Worm (Caenorhabditis elegans) whole organism, young adult: ENCODE data around the gene ZK742.3.

Experiments used
- B0035.1 ChIP-seq: sonication (generic microtip); optimal IDR thresholded peaks from 2 replicates; lab custom pipeline; 2016; ENCODE audit warnings: missing genetic modification characterization, mild to moderate bottlenecking, missing compliant biosample characterization, missing genotype, missing genetic modification reagents
- B0336.3 ChIP-seq: fragments of 200-800 bp; sonication (Bioruptor generic); IDR thresholded peaks from 2 replicates; pipeline ENCODE4 v1.3.6; 2022; ENCODE audit warnings: missing genetic modification characterization, missing compliant biosample characterization
- C17E4.6 ChIP-seq: fragments of 200-800 bp; sonication (Bioruptor generic); IDR thresholded peaks from 2 replicates; pipeline ENCODE4 v1.3.6; 2022; ENCODE audit warnings: missing genetic modification reagents, missing genetic modification characterization, missing compliant biosample characterization
- F10E7.11 ChIP-seq: sonication (generic microtip); optimal IDR thresholded peaks from 2 replicates; lab custom pipeline; 2017; ENCODE audit warnings: mild to moderate bottlenecking, missing genetic modification characterization, moderate library complexity, missing compliant biosample characterization
- F37B4.10 ChIP-seq: fragments of 200-800 bp; sonication (Bioruptor generic); IDR thresholded peaks from 2 replicates; pipeline ENCODE4 v1.3.6; 2022; ENCODE audit warnings: missing genetic modification characterization, missing compliant biosample characterization
- F39B2.1 ChIP-seq: fragments of 200-800 bp; sonication (Bioruptor generic); IDR thresholded peaks from 2 replicates; pipeline ENCODE4 v1.3.6; 2022; ENCODE audit warnings: missing genetic modification reagents, missing genetic modification characterization, missing compliant biosample characterization
- F49E8.2 ChIP-seq: sonication (generic microtip); optimal IDR thresholded peaks from 3 replicates; lab custom pipeline; 2017; ENCODE audit warnings: missing genetic modification characterization, mild to moderate bottlenecking, missing compliant biosample characterization, antibody characterized with exemption, moderate library complexity; ENCODE audit not compliant: insufficient read depth
- F52B5.7 ChIP-seq: sonication (generic microtip); optimal IDR thresholded peaks from 2 replicates; lab custom pipeline; 2016; ENCODE audit warnings: mild to moderate bottlenecking, missing genetic modification characterization, missing compliant biosample characterization
- F55B11.4 ChIP-seq: sonication (generic microtip); optimal IDR thresholded peaks from 2 replicates; lab custom pipeline; 2016; ENCODE audit warnings: missing compliant biosample characterization, missing genetic modification characterization, borderline replicate concordance; ENCODE audit not compliant: insufficient read depth
- F57A8.1 ChIP-seq: fragments of 200-800 bp; sonication (Bioruptor generic); optimal IDR thresholded peaks from 2 replicates; lab custom pipeline; 2018; ENCODE audit warnings: mild to moderate bottlenecking, missing genetic modification characterization, moderate library complexity, missing compliant biosample characterization
- Y56A3A.18 ChIP-seq: fragments of 200-800 bp; sonication (Bioruptor generic); IDR thresholded peaks from 2 replicates; pipeline ENCODE4 v1.3.6; 2022; ENCODE audit warnings: missing genetic modification reagents, missing genetic modification characterization, missing compliant biosample characterization
- ZK185.1 ChIP-seq: sonication (generic microtip); optimal IDR thresholded peaks from 2 replicates; lab custom pipeline; 2016; ENCODE audit warnings: mild to moderate bottlenecking, missing genetic modification characterization, missing compliant biosample characterization; ENCODE audit not compliant: poor library complexity, severe bottlenecking
- ama-1 ChIP-seq, 3 experiments: fragments of 150-350 bp in 1 of 3; sonication (generic microtip) in 2 of 3; optimal IDR thresholded peaks; 2 replicates each; lab custom pipeline; 2014 to 2018; ENCODE audit warnings: missing biosample characterization in 2 of 3, missing genetic modification characterization in 2 of 3, missing genetic modification reagents in 2 of 3
- aptf-2 ChIP-seq: fragments of 200-800 bp; sonication (Bioruptor generic); conservative IDR thresholded peaks from 2 replicates; pipeline ENCODE4 v1.3.6; 2022; ENCODE audit warnings: missing genetic modification reagents, missing genetic modification characterization, missing compliant biosample characterization
- athp-1 ChIP-seq: sonication (generic microtip); optimal IDR thresholded peaks from 2 replicates; lab custom pipeline; 2017; ENCODE audit warnings: mild to moderate bottlenecking, missing genetic modification characterization, missing compliant biosample characterization
- ceh-100 ChIP-seq: fragments of 200-800 bp; sonication (Bioruptor generic); IDR thresholded peaks from 2 replicates; pipeline ENCODE4 v1.3.6; 2022; ENCODE audit warnings: missing genetic modification reagents, missing genetic modification characterization, missing compliant biosample characterization
- ceh-40 ChIP-seq: fragments of 200-800 bp; sonication (Bioruptor generic); IDR thresholded peaks from 2 replicates; pipeline ENCODE4 v1.3.6; 2022; ENCODE audit warnings: missing genetic modification characterization, missing compliant biosample characterization
- ceh-79 ChIP-seq: sonication (generic microtip); optimal IDR thresholded peaks from 2 replicates; lab custom pipeline; 2017; ENCODE audit warnings: mild to moderate bottlenecking, missing genetic modification characterization, missing compliant biosample characterization
- egl-18 ChIP-seq: fragments of 200-800 bp; sonication (Bioruptor generic); IDR thresholded peaks from 2 replicates; pipeline ENCODE4 v1.3.6; 2022; ENCODE audit warnings: missing genetic modification reagents, missing genetic modification characterization, missing compliant biosample characterization
- ekl-4 ChIP-seq: fragments of 200-800 bp; sonication (Bioruptor generic); IDR thresholded peaks from 2 replicates; pipeline ENCODE4 v1.3.6; 2022; ENCODE audit warnings: missing genetic modification reagents, missing genetic modification characterization, missing compliant biosample characterization
- ets-4 ChIP-seq: fragments of 200-800 bp; sonication (Bioruptor generic); optimal IDR thresholded peaks from 2 replicates; lab custom pipeline; 2018; ENCODE audit warnings: mild to moderate bottlenecking, missing genetic modification characterization, missing compliant biosample characterization
- him-1 ChIP-seq: sonication (generic microtip); optimal IDR thresholded peaks from 2 replicates; lab custom pipeline; 2016; ENCODE audit warnings: missing genotype, missing genetic modification reagents, missing genetic modification characterization, missing compliant biosample characterization
- hlh-12 ChIP-seq: sonication (generic microtip); optimal IDR thresholded peaks from 2 replicates; lab custom pipeline; 2016; ENCODE audit warnings: missing genetic modification characterization, missing compliant biosample characterization
- hlh-26 ChIP-seq: fragments of 200-800 bp; sonication (Bioruptor generic); conservative IDR thresholded peaks from 2 replicates; pipeline ENCODE4 v1.3.6; 2022; ENCODE audit warnings: missing genetic modification reagents, missing genetic modification characterization, missing compliant biosample characterization
- hmg-1.2 ChIP-seq: fragments of 200-800 bp; sonication (Bioruptor generic); IDR thresholded peaks from 2 replicates; pipeline ENCODE4 v1.3.6; 2022; ENCODE audit warnings: missing genetic modification reagents, missing genetic modification characterization, missing compliant biosample characterization
- hrde-1 ChIP-seq: sonication (generic microtip); optimal IDR thresholded peaks from 2 replicates; lab custom pipeline; 2016; ENCODE audit warnings: missing genetic modification characterization, mild to moderate bottlenecking, missing compliant biosample characterization, moderate library complexity, missing genotype, missing genetic modification reagents, borderline replicate concordance
- hsf-1 ChIP-seq: fragments of 200-800 bp; sonication (Bioruptor generic); IDR thresholded peaks from 2 replicates; pipeline ENCODE4 v1.3.6; 2022; ENCODE audit warnings: missing genetic modification reagents, missing genetic modification characterization, missing compliant biosample characterization
- let-607 ChIP-seq, 2 experiments: fragments of 200-800 bp in 1 of 2; sonication (Bioruptor generic) in 1 of 2; sonication (generic microtip) in 1 of 2; optimal IDR thresholded peaks; 2 replicates each; lab custom pipeline; 2016 to 2018; ENCODE audit warnings: mild to moderate bottlenecking in 2 of 2, missing compliant biosample characterization in 2 of 2, missing genetic modification characterization in 2 of 2, moderate library complexity in 2 of 2, missing genotype in 1 of 2
- madf-3 ChIP-seq: fragments of 200-800 bp; sonication (Bioruptor generic); IDR thresholded peaks from 2 replicates; pipeline ENCODE4 v1.3.6; 2022; ENCODE audit warnings: missing genetic modification reagents, missing genetic modification characterization, missing compliant biosample characterization
- madf-6 ChIP-seq: fragments of 200-800 bp; sonication (Bioruptor generic); IDR thresholded peaks from 2 replicates; pipeline ENCODE4 v1.3.6; 2022; ENCODE audit warnings: missing genetic modification reagents, missing genetic modification characterization, missing compliant biosample characterization
- nfyb-1 ChIP-seq: fragments of 200-800 bp; sonication (Bioruptor generic); IDR thresholded peaks from 2 replicates; pipeline ENCODE4 v1.3.6; 2022; ENCODE audit warnings: missing genetic modification reagents, missing genetic modification characterization, missing compliant biosample characterization
- nhr-120 ChIP-seq: fragments of 200-800 bp; sonication (Bioruptor generic); IDR thresholded peaks from 2 replicates; pipeline ENCODE4 v1.3.6; 2022; ENCODE audit warnings: missing genetic modification characterization, missing compliant biosample characterization
- nhr-27 ChIP-seq: fragments of 200-800 bp; sonication (Bioruptor generic); optimal IDR thresholded peaks from 2 replicates; lab custom pipeline; 2018; ENCODE audit warnings: mild to moderate bottlenecking, missing genetic modification characterization, moderate library complexity, missing compliant biosample characterization
- nhr-90 ChIP-seq: sonication (generic microtip); optimal IDR thresholded peaks from 2 replicates; lab custom pipeline; 2016; ENCODE audit warnings: missing genotype, mild to moderate bottlenecking, missing genetic modification characterization, missing compliant biosample characterization
- rcor-1 ChIP-seq: fragments of 200-800 bp; sonication (Bioruptor generic); IDR thresholded peaks from 2 replicates; pipeline ENCODE4 v1.3.6; 2022; ENCODE audit warnings: missing genetic modification reagents, missing genetic modification characterization, missing compliant biosample characterization
- repo-1 ChIP-seq: sonication (generic microtip); optimal IDR thresholded peaks from 2 replicates; lab custom pipeline; 2017; ENCODE audit warnings: mild to moderate bottlenecking, missing genetic modification characterization, missing compliant biosample characterization
- snpc-1.3 ChIP-seq: sonication (generic microtip); optimal IDR thresholded peaks from 2 replicates; lab custom pipeline; 2017; ENCODE audit warnings: missing genetic modification characterization, mild to moderate bottlenecking, missing compliant biosample characterization, antibody characterized with exemption, moderate library complexity, missing genotype, missing genetic modification reagents; ENCODE audit not compliant: insufficient read depth
- snpc-3.4 ChIP-seq: sonication (generic microtip); optimal IDR thresholded peaks from 2 replicates; lab custom pipeline; 2017; ENCODE audit warnings: missing genetic modification characterization, mild to moderate bottlenecking, missing compliant biosample characterization, antibody characterized with exemption, moderate library complexity, missing genotype, missing genetic modification reagents
- snpc-4 ChIP-seq, 5 experiments: fragments of 150-350 bp in 1 of 5; sonication (generic microtip) in 4 of 5; optimal IDR thresholded peaks; 2 replicates each; lab custom pipeline; 2014 to 2018; ENCODE audit warnings: missing genetic modification characterization in 5 of 5, missing biosample characterization in 3 of 5, antibody characterized with exemption in 2 of 5, mild to moderate bottlenecking in 2 of 5, missing compliant biosample characterization in 2 of 5, missing genotype in 2 of 5, moderate library complexity in 2 of 5, missing genetic modification reagents in 1 of 5
- sptf-2 ChIP-seq: fragments of 200-800 bp; sonication (Bioruptor generic); optimal IDR thresholded peaks from 2 replicates; lab custom pipeline; 2018; ENCODE audit warnings: mild to moderate bottlenecking, missing genetic modification characterization, missing compliant biosample characterization
- tbp1 ChIP-seq: fragments of 200-800 bp; sonication (Bioruptor generic); optimal IDR thresholded peaks from 2 replicates; lab custom pipeline; 2018; ENCODE audit warnings: mild to moderate bottlenecking, missing genetic modification characterization, missing compliant biosample characterization
- xnd-1 ChIP-seq: sonication (generic microtip); optimal IDR thresholded peaks from 2 replicates; lab custom pipeline; 2016; ENCODE audit warnings: missing genotype, missing genetic modification reagents, missing genetic modification characterization, missing compliant biosample characterization
- ztf-18 ChIP-seq: sonication (generic microtip); optimal IDR thresholded peaks from 2 replicates; lab custom pipeline; 2016; ENCODE audit warnings: missing genotype, mild to moderate bottlenecking, missing genetic modification characterization, missing compliant biosample characterization
- ztf-22 ChIP-seq: fragments of 200-800 bp; sonication (Bioruptor generic); optimal IDR thresholded peaks from 2 replicates; lab custom pipeline; 2018; ENCODE audit warnings: mild to moderate bottlenecking, missing genetic modification characterization, moderate library complexity, missing compliant biosample characterization

ZK742.3 gene

ce11 chrV:7777098-7777497, 32.6 kb downstream of the ZK742.3 start, which contains the start of gene C26F1.3:
C26F1.3 (plus strand) TSS chrV:7777300.
- TF ChIP-seq ama-1 (optimal IDR thresholded peaks at IDR 0.05; lab: Kevin White, UChicago), result no peak
- TF ChIP-seq ama-1 (GFP tag; optimal IDR thresholded peaks at IDR 0.05; lab: Kevin White, UChicago), result peak in 1 of 2 experiments; percentile 53
- no peak for TF ChIP-seq F37B4.10
- no peak for TF ChIP-seq hlh-12 (tag; lab: Kevin White, UChicago)
- peak; percentile 51 for TF ChIP-seq repo-1 (tag; lab: Kevin White, UChicago)
- peak; percentile 81 for TF ChIP-seq B0336.3
- peak; percentile 85; the same call in 1 of the 2 replicates for TF ChIP-seq madf-3 (GFP tag; lab: Robert Waterston, UW)
- no peak for TF ChIP-seq sptf-2
- TF ChIP-seq him-1, result no peak
- no peak for TF ChIP-seq nhr-27
- TF ChIP-seq rcor-1, result peak; percentile 44; the same call in 1 of the 2 replicates
- TF ChIP-seq hlh-26 (GFP tag; lab: Robert Waterston, UW), result no peak
- TF ChIP-seq aptf-2, result no peak
- no peak for TF ChIP-seq F39B2.1 (GFP tag; lab: Robert Waterston, UW)
- no peak for TF ChIP-seq F52B5.7 (tag; lab: Kevin White, UChicago)
- peak; percentile 81 for TF ChIP-seq hsf-1 (GFP tag; lab: Robert Waterston, UW)
- TF ChIP-seq egl-18 (GFP tag; lab: Robert Waterston, UW), result no peak
- TF ChIP-seq let-607 (tag; optimal IDR thresholded peaks at IDR 0.05; lab: Kevin White, UChicago), result no peak
- no peak for TF ChIP-seq ets-4 (GFP tag; lab: Kevin White, UChicago)
- no peak for TF ChIP-seq nhr-120
- peak; percentile 71 for TF ChIP-seq hrde-1
- TF ChIP-seq Y56A3A.18, result 0 out of 2 replicates have a peak, but pooled peaks have one; percentile 15
- TF ChIP-seq F10E7.11 (tag; lab: Kevin White, UChicago), result no peak
- TF ChIP-seq nhr-90 (tag; lab: Kevin White, UChicago), result no peak
- TF ChIP-seq snpc-4 (GFP tag; optimal IDR thresholded peaks at IDR 0.05; lab: Kevin White, UChicago), result no peak
- TF ChIP-seq snpc-4 (tag; optimal IDR thresholded peaks at IDR 0.05; lab: Kevin White, UChicago), result no peak
- peak; percentile 55; the same call in 1 of the 2 replicates for TF ChIP-seq C17E4.6
- no peak for TF ChIP-seq ekl-4 (GFP tag; lab: Robert Waterston, UW)
- TF ChIP-seq F55B11.4 (tag; lab: Kevin White, UChicago), result no peak
- TF ChIP-seq nfyb-1 (GFP tag; lab: Robert Waterston, UW), result 0 out of 2 replicates have a peak, but pooled peaks have one; percentile 47
- TF ChIP-seq ceh-40 (GFP tag; lab: Robert Waterston, UW), result no peak
- TF ChIP-seq ceh-100 (GFP tag; lab: Robert Waterston, UW), result no peak
- peak; percentile 0 for TF ChIP-seq snpc-1.3 (tag; lab: Kevin White, UChicago)
- TF ChIP-seq ZK185.1 (tag; lab: Kevin White, UChicago), result no peak
- TF ChIP-seq ztf-18 (tag; lab: Kevin White, UChicago), result no peak
- TF ChIP-seq ceh-79 (tag; lab: Kevin White, UChicago), result no peak
- peak; percentile 19 for TF ChIP-seq F49E8.2 (tag; lab: Kevin White, UChicago)
- no peak for TF ChIP-seq ztf-22
- peak; percentile 54 for TF ChIP-seq madf-6 (GFP tag; lab: Robert Waterston, UW)
- TF ChIP-seq F57A8.1 (GFP tag; lab: Kevin White, UChicago), result no peak
- peak; percentile 22 for TF ChIP-seq athp-1 (tag; lab: Kevin White, UChicago)
- 0 out of 2 replicates have a peak, but pooled peaks have one; percentile 6 for TF ChIP-seq hmg-1.2 (GFP tag; lab: Robert Waterston, UW)
- TF ChIP-seq B0035.1 (tag; lab: Kevin White, UChicago), result no peak
- TF ChIP-seq tbp1, result peak; percentile 20
- peak; percentile 27 for TF ChIP-seq snpc-3.4
- TF ChIP-seq xnd-1 (tag; lab: Kevin White, UChicago), result no peak
